Worm (Caenorhabditis elegans): ENCODE measurements around the gene F09E5.7.

Gene F09E5.7

DNA sequence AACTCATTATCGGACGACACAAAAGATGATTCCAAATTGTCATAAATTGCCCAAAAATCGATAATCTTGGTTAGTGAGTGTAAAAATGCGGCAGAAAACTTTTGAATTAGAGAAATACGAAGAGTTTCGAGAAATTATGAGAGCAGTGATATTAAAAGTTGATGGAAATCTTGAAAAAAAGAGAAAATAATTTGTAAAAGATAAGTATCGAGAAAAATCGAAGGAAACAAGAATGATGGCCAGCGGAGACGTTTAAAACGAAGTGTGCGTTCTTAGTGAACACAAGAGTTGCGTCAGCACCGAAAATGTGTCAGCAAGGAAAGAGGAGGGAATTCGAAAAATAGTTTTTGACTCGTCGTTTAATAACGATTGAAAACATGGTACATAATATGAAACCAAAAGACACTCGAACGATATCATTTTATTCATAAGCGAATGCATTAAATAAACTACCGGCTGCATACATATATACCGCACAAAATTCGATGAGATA is 38.0 kb downstream of the F09E5.7 start, which contains the start of gene ndx-6 (continued):
- no peak for TF ChIP-seq gei-17 (GFP tag; optimal IDR thresholded peaks at IDR 0.05)
- no peak for TF ChIP-seq egrh-3 (GFP tag; IDR thresholded peaks at IDR 0.05)
- TF ChIP-seq nfya-1 (tag; optimal IDR thresholded peaks at IDR 0.05; ENCODE audit: borderline replicate concordance, insufficient read depth), result no peak
- peak; percentile 63 to 96 (median 83) for TF ChIP-seq lin-35 (GFP tag; optimal IDR thresholded peaks at IDR 0.05)
- TF ChIP-seq F39B2.1 (GFP tag; IDR thresholded peaks at IDR 0.05), result no peak
- TF ChIP-seq chd-7 (tag; optimal IDR thresholded peaks at IDR 0.05), result no peak
- no peak for TF ChIP-seq T26A5.8 (tag; optimal IDR thresholded peaks at IDR 0.05)
- 0 out of 2 replicates have a peak, but pooled peaks have one; percentile 51 for TF ChIP-seq Y95B8A.8 (GFP tag; IDR thresholded peaks at IDR 0.05)
- no peak for TF ChIP-seq bed-1 (GFP tag; IDR thresholded peaks at IDR 0.05)
- peak; percentile 40 for TF ChIP-seq nhr-80 (tag; optimal IDR thresholded peaks at IDR 0.05)
- TF ChIP-seq ama-1 (optimal IDR thresholded peaks at IDR 0.05), result no peak
- TF ChIP-seq ama-1 (GFP tag; optimal IDR thresholded peaks at IDR 0.05), result no peak
- no peak for TF ChIP-seq lir-1 (GFP tag; conservative IDR thresholded peaks at IDR 0.05)
- peak; percentile 58 for TF ChIP-seq F33H1.4 (GFP tag; IDR thresholded peaks at IDR 0.05)
- TF ChIP-seq lin-40 (tag; optimal IDR thresholded peaks at IDR 0.05), result peak; percentile 80
- no peak for TF ChIP-seq ceh-40 (GFP tag; IDR thresholded peaks at IDR 0.05)
- TF ChIP-seq mel-28 (tag; optimal IDR thresholded peaks at IDR 0.05; ENCODE audit: borderline replicate concordance), result no peak
- TF ChIP-seq aptf-2 (GFP tag; conservative IDR thresholded peaks at IDR 0.05), result no peak
- TF ChIP-seq cebp-2 (GFP tag; IDR thresholded peaks at IDR 0.05), result no peak
- peak; percentile 52; the same call in 1 of the 2 replicates for TF ChIP-seq pbrm-1 (GFP tag; IDR thresholded peaks at IDR 0.05)
- no peak for TF ChIP-seq K12H6.12 (tag; optimal IDR thresholded peaks at IDR 0.05)
- no peak for TF ChIP-seq hrde-1 (tag; optimal IDR thresholded peaks at IDR 0.05; ENCODE audit: borderline replicate concordance)
- peak; percentile 28 for TF ChIP-seq tlf-1 (GFP tag; optimal IDR thresholded peaks at IDR 0.05)
- no peak for TF ChIP-seq cebp-1 (GFP tag; IDR thresholded peaks at IDR 0.05)
- peak; percentile 65 for TF ChIP-seq cebp-1 (tag; optimal IDR thresholded peaks at IDR 0.05)
- TF ChIP-seq nhr-179 (tag; optimal IDR thresholded peaks at IDR 0.05), result no peak
- 0 out of 2 replicates have a peak, but pooled peaks have one; percentile 33 for TF ChIP-seq attf-3 (GFP tag; conservative IDR thresholded peaks at IDR 0.05)
- no peak for TF ChIP-seq somi-1 (GFP tag; optimal IDR thresholded peaks at IDR 0.05)
- no peak for TF ChIP-seq mes-4 (tag; optimal IDR thresholded peaks at IDR 0.05)
- no peak for TF ChIP-seq ceh-58 (GFP tag; IDR thresholded peaks at IDR 0.05)
- TF ChIP-seq let-607 (tag; optimal IDR thresholded peaks at IDR 0.05), result peak in 1 of 2 experiments; percentile 52
- TF ChIP-seq ztf-6 (GFP tag; IDR thresholded peaks at IDR 0.05), result no peak
- TF ChIP-seq nhr-120 (GFP tag; IDR thresholded peaks at IDR 0.05), result no peak
- no peak for TF ChIP-seq snpc-1.1 (tag; optimal IDR thresholded peaks at IDR 0.05; ENCODE audit: insufficient read depth)
- TF ChIP-seq dpl-1 (GFP tag; optimal IDR thresholded peaks at IDR 0.05), result peak; percentile 92
- no peak for TF ChIP-seq zfh-2 (GFP tag; conservative IDR thresholded peaks at IDR 0.05)
- peak; percentile 53; the same call in 1 of the 2 replicates for TF ChIP-seq hsf-1 (GFP tag; IDR thresholded peaks at IDR 0.05)
- no peak for TF ChIP-seq die-1 (tag; optimal IDR thresholded peaks at IDR 0.05)
- no peak for TF ChIP-seq fkh-3 (tag; optimal IDR thresholded peaks at IDR 0.05)
- TF ChIP-seq F57A8.1 (GFP tag; optimal IDR thresholded peaks at IDR 0.05), result peak; percentile 14
- no peak for TF ChIP-seq aptf-3 (GFP tag; IDR thresholded peaks at IDR 0.05)
- no peak for TF ChIP-seq B0035.1 (tag; optimal IDR thresholded peaks at IDR 0.05)
- peak; percentile 60; the same call in 1 of the 2 replicates for TF ChIP-seq ceh-100 (GFP tag; IDR thresholded peaks at IDR 0.05)
- peak; percentile 40 for TF ChIP-seq snpc-3.4 (tag; optimal IDR thresholded peaks at IDR 0.05)
- TF ChIP-seq attf-6 (GFP tag; IDR thresholded peaks at IDR 0.05), result peak; percentile 38; the same call in 1 of the 2 replicates
- peak; percentile 79 for TF ChIP-seq rcor-1 (GFP tag; IDR thresholded peaks at IDR 0.05)
- no peak for TF ChIP-seq mxl-1 (tag; optimal IDR thresholded peaks at IDR 0.05)
- peak; percentile 58 for TF ChIP-seq repo-1 (tag; optimal IDR thresholded peaks at IDR 0.05)
- peak; percentile 78 for TF ChIP-seq Y53G8AR.9 (GFP tag; conservative IDR thresholded peaks at IDR 0.05)
